Worm (Caenorhabditis elegans) whole organism, L3 larva: ENCODE measurements around the gene ZK355.8.

Experiments
- R02D3.7 ChIP-seq: fragments of 150-350 bp; optimal IDR thresholded peaks from 2 replicates; lab custom pipeline; 2014; ENCODE audit warnings: missing biosample characterization, missing genetic modification characterization
- ZK546.5 ChIP-seq: sonication (generic microtip); optimal IDR thresholded peaks from 2 replicates; lab custom pipeline; 2017; ENCODE audit warnings: missing biosample characterization, missing genetic modification characterization
- ama-1 ChIP-seq: fragments of 150-350 bp; optimal IDR thresholded peaks from 2 replicates; lab custom pipeline; 2018
- ceh-16 ChIP-seq: sonication (generic microtip); optimal IDR thresholded peaks from 2 replicates; lab custom pipeline; 2017; ENCODE audit warnings: missing biosample characterization, missing genetic modification characterization
- ceh-28 ChIP-seq: fragments of 150-350 bp; optimal IDR thresholded peaks from 2 replicates; lab custom pipeline; 2014; ENCODE audit warnings: missing biosample characterization, missing genetic modification reagents, missing genetic modification characterization
- ceh-82 ChIP-seq: fragments of 150-350 bp; optimal IDR thresholded peaks from 2 replicates; lab custom pipeline; 2014; ENCODE audit warnings: missing biosample characterization, missing genetic modification characterization
- daf-12 ChIP-seq: fragments of 150-350 bp; optimal IDR thresholded peaks from 2 replicates; lab custom pipeline; 2014; ENCODE audit warnings: missing biosample characterization, missing genetic modification reagents, missing genetic modification characterization
- egl-5 ChIP-seq: fragments of 150-350 bp; optimal IDR thresholded peaks from 2 replicates; lab custom pipeline; 2017; ENCODE audit warnings: missing biosample characterization, missing genetic modification reagents, missing genetic modification characterization, inconsistent platforms
- elt-1 ChIP-seq: fragments of 150-350 bp; optimal IDR thresholded peaks from 2 replicates; lab custom pipeline; 2014; ENCODE audit warnings: missing biosample characterization, missing genetic modification characterization
- elt-2 ChIP-seq: sonication (generic microtip); optimal IDR thresholded peaks from 2 replicates; lab custom pipeline; 2016; ENCODE audit warnings: missing genetic modification reagents, mild to moderate bottlenecking, missing genetic modification characterization, missing compliant biosample characterization
- elt-3 ChIP-seq, 3 experiments: fragments of 150-350 bp in 1 of 3; sonication (generic microtip) in 2 of 3; optimal IDR thresholded peaks; 2 replicates in 2 of 3; 4 replicates in 1 of 3; lab custom pipeline; 2014 to 2017; ENCODE audit warnings: missing biosample characterization in 3 of 3, missing genetic modification characterization in 3 of 3
- fkh-2 ChIP-seq: fragments of 150-350 bp; optimal IDR thresholded peaks from 2 replicates; lab custom pipeline; 2014; ENCODE audit warnings: missing biosample characterization, missing genetic modification reagents, missing genetic modification characterization
- hmg-11 ChIP-seq: sonication (generic microtip); optimal IDR thresholded peaks from 2 replicates; lab custom pipeline; 2016; ENCODE audit warnings: missing genetic modification characterization, missing compliant biosample characterization
- jun-1 ChIP-seq: fragments of 150-350 bp; optimal IDR thresholded peaks from 2 replicates; lab custom pipeline; 2014; ENCODE audit warnings: missing biosample characterization, missing genetic modification reagents, missing genetic modification characterization
- lin-15B ChIP-seq: fragments of 150-350 bp; optimal IDR thresholded peaks from 2 replicates; lab custom pipeline; 2014; ENCODE audit warnings: missing biosample characterization, missing genetic modification characterization
- lin-39 ChIP-seq: fragments of 150-350 bp; optimal IDR thresholded peaks from 2 replicates; lab custom pipeline; 2018; ENCODE audit warnings: missing biosample characterization, missing genetic modification reagents, missing genetic modification characterization
- lsy-12 ChIP-seq: sonication (generic microtip); optimal IDR thresholded peaks from 2 replicates; lab custom pipeline; 2016; ENCODE audit warnings: mild to moderate bottlenecking, missing genetic modification characterization, missing compliant biosample characterization
- nfya-1 ChIP-seq: sonication (generic microtip); optimal IDR thresholded peaks from 2 replicates; lab custom pipeline; 2017; ENCODE audit warnings: missing genetic modification characterization, mild to moderate bottlenecking, missing compliant biosample characterization, antibody characterized with exemption, moderate library complexity; ENCODE audit not compliant: insufficient read depth
- nhr-11 ChIP-seq: fragments of 150-350 bp; optimal IDR thresholded peaks from 2 replicates; lab custom pipeline; 2014; ENCODE audit warnings: missing biosample characterization, missing genetic modification characterization
- nhr-237 ChIP-seq: fragments of 150-350 bp; optimal IDR thresholded peaks from 2 replicates; lab custom pipeline; 2014; ENCODE audit warnings: missing biosample characterization, missing genetic modification characterization
- nhr-28 ChIP-seq: fragments of 150-350 bp; optimal IDR thresholded peaks from 2 replicates; lab custom pipeline; 2014; ENCODE audit warnings: missing biosample characterization, missing genetic modification characterization
- nhr-43 ChIP-seq: sonication (generic microtip); optimal IDR thresholded peaks from 2 replicates; lab custom pipeline; 2016; ENCODE audit warnings: mild to moderate bottlenecking, missing genetic modification characterization, missing compliant biosample characterization; ENCODE audit not compliant: poor library complexity, severe bottlenecking
- nhr-67 ChIP-seq: fragments of 150-350 bp; optimal IDR thresholded peaks from 2 replicates; lab custom pipeline; 2014; ENCODE audit warnings: missing biosample characterization, missing genetic modification characterization
- nhr-76 ChIP-seq: fragments of 150-350 bp; sonication (generic microtip); optimal IDR thresholded peaks from 5 replicates; lab custom pipeline; 2014; ENCODE audit warnings: missing biosample characterization, missing genetic modification characterization
- nhr-77 ChIP-seq: fragments of 150-350 bp; optimal IDR thresholded peaks from 2 replicates; lab custom pipeline; 2014; ENCODE audit warnings: missing biosample characterization, missing genetic modification characterization
- pha-4 ChIP-seq: fragments of 150-350 bp; optimal IDR thresholded peaks from 2 replicates; lab custom pipeline; 2014; ENCODE audit warnings: missing biosample characterization, missing genetic modification reagents, missing genetic modification characterization
- pqm-1 ChIP-seq: fragments of 150-350 bp; optimal IDR thresholded peaks from 2 replicates; lab custom pipeline; 2017; ENCODE audit warnings: missing biosample characterization, missing genetic modification characterization, inconsistent platforms
- skn-1 ChIP-seq: fragments of 150-350 bp; optimal IDR thresholded peaks from 2 replicates; lab custom pipeline; 2014; ENCODE audit warnings: missing biosample characterization, missing genetic modification characterization
- snpc-4 ChIP-seq: fragments of 150-350 bp; optimal IDR thresholded peaks from 2 replicates; lab custom pipeline; 2014; ENCODE audit warnings: missing biosample characterization, missing genetic modification characterization
- tbx-2 ChIP-seq: sonication (generic microtip); optimal IDR thresholded peaks from 2 replicates; lab custom pipeline; 2016; ENCODE audit warnings: mild to moderate bottlenecking, missing genetic modification characterization, missing compliant biosample characterization
- unc-39 ChIP-seq: sonication (generic microtip); optimal IDR thresholded peaks from 4 replicates; lab custom pipeline; 2017; ENCODE audit warnings: missing biosample characterization, missing genetic modification characterization
- unc-62 ChIP-seq: fragments of 150-350 bp; sonication (generic microtip); optimal IDR thresholded peaks from 4 replicates; lab custom pipeline; 2014; ENCODE audit warnings: missing biosample characterization, missing genetic modification reagents, missing genetic modification characterization
- zag-1 ChIP-seq: fragments of 150-350 bp; optimal IDR thresholded peaks from 2 replicates; lab custom pipeline; 2014; ENCODE audit warnings: missing biosample characterization, missing genetic modification characterization
- ztf-11 ChIP-seq: fragments of 150-350 bp; optimal IDR thresholded peaks from 2 replicates; lab custom pipeline; 2014; ENCODE audit warnings: missing biosample characterization, missing genetic modification characterization
- ztf-4 ChIP-seq: fragments of 150-350 bp; optimal IDR thresholded peaks from 2 replicates; lab custom pipeline; 2014; ENCODE audit warnings: missing biosample characterization, missing genetic modification characterization

ZK355.8 gene

ce11 chrII:2946438-2946837 is 18.8 kb downstream of the ZK355.8 start, which contains the start of gene srw-79:
Gene srw-79, plus strand, starts transcription at chrII:2946738.
- TF ChIP-seq lin-39 (tag; lab: Kevin White, UChicago) (no peak), nhr-76 (tag; lab: Kevin White, UChicago) (no peak), nfya-1 (tag; lab: Kevin White, UChicago) (no peak), nhr-11 (tag; lab: Kevin White, UChicago) (no peak), tbx-2 (tag; lab: Kevin White, UChicago) (no peak), lsy-12 (tag; lab: Kevin White, UChicago) (no peak), ZK546.5 (no peak), nhr-67 (tag; lab: Kevin White, UChicago) (no peak), ceh-16 (tag; lab: Kevin White, UChicago) (no peak), lin-15B (tag; lab: Kevin White, UChicago) (no peak), elt-2 (tag; lab: Kevin White, UChicago) (no peak), R02D3.7 (tag; lab: Kevin White, UChicago) (no peak), nhr-77 (no peak), egl-5 (tag; lab: Kevin White, UChicago) (no peak), fkh-2 (tag; lab: Kevin White, UChicago) (no peak)

- TF ChIP-seq nhr-67 (tag; lab: Kevin White, UChicago) (no peak), skn-1 (no peak), pha-4 (tag; lab: Kevin White, UChicago) (no peak), unc-62 (no peak), nhr-11 (tag; lab: Kevin White, UChicago) (no peak), zag-1 (tag; lab: Kevin White, UChicago) (no peak), ztf-11 (tag; lab: Kevin White, UChicago) (no peak), snpc-4 (tag; lab: Kevin White, UChicago) (no peak), ceh-28 (no peak), pqm-1 (no peak), elt-2 (tag; lab: Kevin White, UChicago) (no peak)
These were observed 21.0 kb downstream of the ZK355.8 start for ce11 chrII:2948614-2949013.

ce11 chrII:2952629-2953028 is 25.0 kb downstream of the ZK355.8 start, which contains the start of gene irld-51:
Gene irld-51, minus strand, starts transcription at chrII:2952729.
- no peak for TF ChIP-seq nhr-43 (tag; lab: Kevin White, UChicago)
- TF ChIP-seq R02D3.7 (tag; lab: Kevin White, UChicago) = no peak
- no peak for TF ChIP-seq egl-5 (tag; lab: Kevin White, UChicago)
- no peak for TF ChIP-seq ceh-16 (tag; lab: Kevin White, UChicago)
- TF ChIP-seq unc-39 (tag; lab: Kevin White, UChicago) = no peak
- no peak for TF ChIP-seq tbx-2 (tag; lab: Kevin White, UChicago)
- no peak for TF ChIP-seq ztf-11 (tag; lab: Kevin White, UChicago)
- no peak for TF ChIP-seq elt-3 (tag; optimal IDR thresholded peaks at IDR 0.05; lab: Kevin White, UChicago)
- TF ChIP-seq pha-4 (tag; lab: Kevin White, UChicago) = no peak
- no peak for TF ChIP-seq nhr-28 (tag; lab: Kevin White, UChicago)
- no peak for TF ChIP-seq nhr-77
- no peak for TF ChIP-seq jun-1
- no peak for TF ChIP-seq daf-12
- no peak for TF ChIP-seq nhr-67 (tag; lab: Kevin White, UChicago)
- TF ChIP-seq skn-1 = no peak
- no peak for TF ChIP-seq ztf-4 (tag; lab: Kevin White, UChicago)

ce11 chrII:2955656-2956115 is 28.1 kb downstream of the ZK355.8 start, which contains the start of gene irld-48:
Gene irld-48, plus strand, starts transcription at chrII:2956065.
- TF ChIP-seq elt-1 (no peak), nhr-67 (tag; lab: Kevin White, UChicago) (no peak), nfya-1 (tag; lab: Kevin White, UChicago) (no peak), ztf-11 (tag; lab: Kevin White, UChicago) (no peak), ceh-82 (tag; lab: Kevin White, UChicago) (no peak), ama-1 (lab: Kevin White, UChicago) (no peak), nhr-237 (no peak), elt-3 (tag; optimal IDR thresholded peaks at IDR 0.05; lab: Kevin White, UChicago) (no peak), nhr-76 (tag; lab: Kevin White, UChicago) (no peak), hmg-11 (tag; lab: Kevin White, UChicago) (no peak)
